Fruit fly (Drosophila melanogaster): ENCODE measurements around the gene TfIIFalpha.

The TfIIFalpha gene

DNA sequence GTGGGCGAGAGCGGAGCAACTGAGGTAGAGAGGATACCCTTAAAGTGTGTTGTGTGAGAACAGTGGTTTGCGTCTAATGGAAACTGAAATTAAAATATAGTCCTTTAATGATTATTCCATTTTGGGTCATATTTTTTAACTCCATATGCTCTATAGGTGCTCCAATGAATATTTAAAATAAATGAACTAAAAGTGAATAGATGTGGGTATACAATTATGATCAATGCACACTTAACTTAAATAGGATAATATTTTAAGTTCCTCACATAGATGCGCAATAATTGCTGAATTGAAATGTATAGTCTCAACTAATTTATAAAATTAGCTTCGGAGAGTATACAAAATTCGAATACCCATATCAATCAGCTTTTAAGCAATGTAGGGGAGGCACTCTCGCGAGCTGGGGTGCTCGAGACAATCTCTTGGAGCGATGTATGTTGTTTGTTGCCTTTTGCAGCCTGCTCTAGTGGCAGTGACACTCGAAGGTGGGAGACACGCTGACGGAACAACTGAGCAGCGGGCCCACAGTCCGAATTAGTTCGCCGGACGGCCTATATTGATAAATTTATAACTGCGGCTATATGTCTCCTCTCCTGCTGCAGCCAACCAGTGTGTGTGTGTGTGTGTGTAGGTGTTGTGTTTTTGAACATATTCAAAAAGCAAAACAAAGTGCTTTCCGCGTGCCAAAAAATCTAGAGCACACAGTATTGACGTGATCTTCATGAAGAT, 26.5 kb upstream of the TfIIFalpha start (continued):
- TF ChIP-seq CG11695 (GFP tag; IDR thresholded peaks at IDR 0.05) (peak; percentile 80), pnt (GFP tag; optimal IDR thresholded peaks at IDR 0.05) (peak; percentile 31), tin (GFP tag; optimal IDR thresholded peaks at IDR 0.05) (peak; percentile 62), fu2 (GFP tag; optimal IDR thresholded peaks at IDR 0.05) (peak; percentile 67), slp2 (GFP tag; optimal IDR thresholded peaks at IDR 0.05) (peak; percentile 48), croc (GFP tag; conservative IDR thresholded peaks at IDR 0.05) (peak; percentile 44; the same call in 1 of the 3 replicates), CG4820 (GFP tag; optimal IDR thresholded peaks at IDR 0.05) (peak; percentile 68), D19A (tag; optimal IDR thresholded peaks at IDR 0.05) (peak; percentile 99), CG8359 (GFP tag; optimal IDR thresholded peaks at IDR 0.05; ENCODE audit: borderline replicate concordance) (peak; percentile 40), zfh2 (GFP tag; optimal IDR thresholded peaks at IDR 0.05) (peak; percentile 22), zen (tag; optimal IDR thresholded peaks at IDR 0.05) (no peak), E2f2 (GFP tag; IDR thresholded peaks at IDR 0.05) (peak; percentile 53; the same call in 1 of the 2 replicates), lmd (GFP tag; IDR thresholded peaks at IDR 0.05) (peak; percentile 76), eyg (GFP tag; optimal IDR thresholded peaks at IDR 0.05) (no peak), CG12219 (GFP tag; optimal IDR thresholded peaks at IDR 0.05) (peak; percentile 74), dmrt11E (tag; optimal IDR thresholded peaks at IDR 0.05) (peak; percentile 76), gsb-n (tag; optimal IDR thresholded peaks at IDR 0.05) (no peak), ind (GFP tag; optimal IDR thresholded peaks at IDR 0.05) (peak; percentile 77), HLH3B (GFP tag; IDR thresholded peaks at IDR 0.05) (peak; percentile 45; the same call in 1 of the 2 replicates), Atf6 (GFP tag; IDR thresholded peaks at IDR 0.05) (peak; percentile 64), lbe (GFP tag; optimal IDR thresholded peaks at IDR 0.05) (peak; percentile 19), phol (tag; optimal IDR thresholded peaks at IDR 0.05) (peak; percentile 90), CG2116 (GFP tag; optimal IDR thresholded peaks at IDR 0.05) (peak; percentile 32), CG5180 (GFP tag; optimal IDR thresholded peaks at IDR 0.05) (peak; percentile 71), br (optimal IDR thresholded peaks at IDR 0.05) (no peak), bcd (GFP tag; optimal IDR thresholded peaks at IDR 0.05) (peak; percentile 84), GATAe (GFP tag; conservative IDR thresholded peaks at IDR 0.05) (no peak), NK7.1 (GFP tag; optimal IDR thresholded peaks at IDR 0.05) (peak; percentile 41), Taf1 (GFP tag; IDR thresholded peaks at IDR 0.05) (0 out of 2 replicates have a peak, but pooled peaks have one; percentile 10), CG10274 (GFP tag; optimal IDR thresholded peaks at IDR 0.05) (peak; percentile 64), Oaz (GFP tag; IDR thresholded peaks at IDR 0.05) (no peak), CG17829 (tag; optimal IDR thresholded peaks at IDR 0.05) (peak; percentile 81), CG6689 (GFP tag; IDR thresholded peaks at IDR 0.05) (peak; percentile 84), Sox100B (GFP tag; optimal IDR thresholded peaks at IDR 0.05) (peak; percentile 92), Neu2 (GFP tag; optimal IDR thresholded peaks at IDR 0.05; ENCODE audit: borderline replicate concordance) (no peak), sna (GFP tag; IDR thresholded peaks at IDR 0.05; ENCODE audit: partially characterized antibody) (no peak), ham (GFP tag; IDR thresholded peaks at IDR 0.05) (no peak), repo (GFP tag; optimal IDR thresholded peaks at IDR 0.05) (peak; percentile 18), Dip3 (GFP tag; optimal IDR thresholded peaks at IDR 0.05) (peak; percentile 57), CG17186 (GFP tag; optimal IDR thresholded peaks at IDR 0.05) (peak; percentile 21), CG3407 (GFP tag; optimal IDR thresholded peaks at IDR 0.05) (no peak), CG16813 (GFP tag; IDR thresholded peaks at IDR 0.05; ENCODE audit: partially characterized antibody) (no peak), Aef1 (GFP tag; IDR thresholded peaks at IDR 0.05) (peak; percentile 51; the same call in 1 of the 3 replicates), CG7357 (GFP tag; IDR thresholded peaks at IDR 0.05) (peak; percentile 47; the same call in 1 of the 3 replicates), Abd-B (GFP tag; optimal IDR thresholded peaks at IDR 0.05) (no peak), HmgZ (tag; optimal IDR thresholded peaks at IDR 0.05) (peak; percentile 51), yki (optimal IDR thresholded peaks at IDR 0.05) (no peak), abd-A (tag; optimal IDR thresholded peaks at IDR 0.05) (no peak), CG9876 (GFP tag; optimal IDR thresholded peaks at IDR 0.05) (no peak), crc (GFP tag; optimal IDR thresholded peaks at IDR 0.05) (peak; percentile 45)

All from whole organism, embryonic.